Worm (Caenorhabditis elegans) whole organism, L3 larva: ENCODE results near the gene C04G6.4.

Experiments used
- fkh-10 ChIP-seq: sonication (generic microtip); optimal IDR thresholded peaks from 2 replicates; lab custom pipeline; 2017; ENCODE audit warnings: missing biosample characterization, missing genetic modification reagents, missing genetic modification characterization
- snpc-4 ChIP-seq: fragments of 150-350 bp; optimal IDR thresholded peaks from 2 replicates; lab custom pipeline; 2014; ENCODE audit warnings: missing biosample characterization, missing genetic modification characterization

DNA sequence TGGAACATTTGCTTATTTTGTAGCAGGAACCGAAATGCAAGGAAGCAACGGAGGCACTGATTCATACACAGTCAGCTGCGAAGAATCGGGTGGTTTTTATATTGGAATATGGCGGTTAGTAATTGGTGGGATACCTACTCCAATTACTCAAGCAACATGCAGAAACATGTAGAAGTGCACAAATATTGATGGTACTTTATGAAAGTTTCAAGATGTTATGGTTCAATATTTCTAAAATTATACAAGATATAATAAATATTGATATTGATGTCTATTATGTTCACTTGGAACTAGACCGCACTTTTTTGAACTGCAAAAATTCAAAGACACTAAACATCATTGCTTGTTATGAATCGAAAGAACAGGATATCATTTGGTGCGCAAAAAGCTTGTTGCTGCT, 10.7 kb upstream of the C04G6.4 start, which contains the start of gene C04G6.13:
- TF ChIP-seq fkh-10 (GFP tag; lab: Kevin White, UChicago) (no peak), snpc-4 (tag; lab: Kevin White, UChicago) (no peak)
